Worm (Caenorhabditis elegans): ENCODE data around the gene sdz-9.

sdz-9 gene

ce11 chrII:2766331-2766730 lies 7.1 kb downstream of the sdz-9 start, which contains the start of gene F08D12.15:
Gene F08D12.15, plus strand, starts transcription at chrII:2766631.
- TF ChIP-seq tbx-7 (tag; optimal IDR thresholded peaks at IDR 0.05) = no peak
- no peak for TF ChIP-seq ttx-3 (tag; optimal IDR thresholded peaks at IDR 0.05)
- TF ChIP-seq C38D4.7 (GFP tag; optimal IDR thresholded peaks at IDR 0.05) = no peak
- no peak for TF ChIP-seq ahr-1 (tag; optimal IDR thresholded peaks at IDR 0.05)

- TF ChIP-seq ceh-48 (tag; optimal IDR thresholded peaks at IDR 0.05) (no peak), dmd-4 (tag; optimal IDR thresholded peaks at IDR 0.05; ENCODE audit: borderline replicate concordance) (no peak), pag-3 (tag; optimal IDR thresholded peaks at IDR 0.05; ENCODE audit: borderline replicate concordance) (no peak), nfya-1 (tag; optimal IDR thresholded peaks at IDR 0.05) (no peak), npax-4 (tag; optimal IDR thresholded peaks at IDR 0.05) (no peak), ceh-6 (GFP tag; optimal IDR thresholded peaks at IDR 0.05) (no peak), ceh-31 (tag; optimal IDR thresholded peaks at IDR 0.05) (no peak), elt-2 (tag; optimal IDR thresholded peaks at IDR 0.05) (no peak)
Measured at ce11 chrII:2764664-2765063, 8.8 kb downstream of the sdz-9 start, which contains the start of gene fbxb-108. Gene fbxb-108, plus strand, starts transcription at chrII:2764964.

- TF ChIP-seq elt-4 (tag; optimal IDR thresholded peaks at IDR 0.05) (no peak), sox-2 (GFP tag; IDR thresholded peaks at IDR 0.05) (no peak), ceh-18 (tag; optimal IDR thresholded peaks at IDR 0.05) (no peak), dmd-4 (tag; optimal IDR thresholded peaks at IDR 0.05; ENCODE audit: borderline replicate concordance) (no peak), sox-4 (tag; optimal IDR thresholded peaks at IDR 0.05) (no peak), ztf-16 (tag; optimal IDR thresholded peaks at IDR 0.05) (no peak), pqm-1 (tag; optimal IDR thresholded peaks at IDR 0.05) (no peak), ceh-45 (GFP tag; IDR thresholded peaks at IDR 0.05) (no peak), ets-4 (tag; optimal IDR thresholded peaks at IDR 0.05) (no peak), ceh-2 (tag; optimal IDR thresholded peaks at IDR 0.05) (no peak), ceh-6 (GFP tag; optimal IDR thresholded peaks at IDR 0.05) (no peak), ceh-48 (tag; optimal IDR thresholded peaks at IDR 0.05) (no peak), hlh-15 (tag; optimal IDR thresholded peaks at IDR 0.05) (no peak), npax-4 (tag; optimal IDR thresholded peaks at IDR 0.05) (no peak), unc-42 (tag; optimal IDR thresholded peaks at IDR 0.05) (no peak)
Measured at ce11 chrII:2762108-2762507, 11.3 kb downstream of the sdz-9 start, which contains the start of gene fbxb-106. Gene fbxb-106, plus strand, starts transcription at chrII:2762408.

- TF ChIP-seq hlh-30 (tag; optimal IDR thresholded peaks at IDR 0.05; ENCODE audit: insufficient read depth) = peak; percentile 72
- TF ChIP-seq lim-6 (tag; optimal IDR thresholded peaks at IDR 0.05) = no peak
- peak; percentile 54 for TF ChIP-seq ceh-48 (tag; optimal IDR thresholded peaks at IDR 0.05)
Measured at ce11 chrII:2758476-2758875, 15.0 kb downstream of the sdz-9 start, which contains the start of gene fbxb-107. Gene fbxb-107, plus strand, starts transcription at chrII:2758772.

DNA sequence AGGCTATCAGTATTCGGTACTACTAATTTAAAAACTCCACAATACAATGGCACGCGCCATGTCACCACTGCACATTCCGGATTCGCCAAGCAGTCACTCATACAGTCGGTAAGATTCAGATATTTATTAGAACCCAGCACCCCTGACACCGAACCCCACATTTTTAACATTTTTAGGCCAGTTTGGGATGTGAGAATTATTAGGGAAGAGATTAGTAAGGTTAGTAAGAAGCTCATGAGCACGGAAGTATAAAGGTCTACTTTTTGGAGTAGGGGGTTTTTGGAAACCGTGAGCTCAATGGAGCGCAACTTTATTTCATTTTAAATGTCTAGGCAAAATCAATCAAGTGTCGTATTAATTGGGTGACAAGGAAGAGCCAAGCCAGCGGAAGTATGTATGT lies 15.5 kb downstream of the sdz-9 start, which contains the start of gene F29A7.8:
Gene F29A7.8, minus strand, starts transcription at position 101 of the 400 bp plus-strand sequence.
- no peak for TF ChIP-seq eyg-1 (tag; optimal IDR thresholded peaks at IDR 0.05)

ce11 chrII:2756351-2756750 lies 17.1 kb downstream of the sdz-9 start:
- TF ChIP-seq che-1 (tag; optimal IDR thresholded peaks at IDR 0.05) (no peak), hlh-6 (tag; optimal IDR thresholded peaks at IDR 0.05) (no peak), hlh-30 (tag; optimal IDR thresholded peaks at IDR 0.05; ENCODE audit: insufficient read depth) (no peak), ceh-45 (GFP tag; IDR thresholded peaks at IDR 0.05) (no peak), hlh-15 (tag; optimal IDR thresholded peaks at IDR 0.05) (no peak), fkh-10 (GFP tag; optimal IDR thresholded peaks at IDR 0.05) (no peak), ttx-3 (tag; optimal IDR thresholded peaks at IDR 0.05) (no peak), ahr-1 (tag; optimal IDR thresholded peaks at IDR 0.05) (no peak), nhr-232 (tag; optimal IDR thresholded peaks at IDR 0.05) (no peak), mec-3 (tag; optimal IDR thresholded peaks at IDR 0.05; ENCODE audit: borderline replicate concordance) (no peak), fkh-6 (tag; optimal IDR thresholded peaks at IDR 0.05) (no peak), pag-3 (tag; optimal IDR thresholded peaks at IDR 0.05; ENCODE audit: borderline replicate concordance) (no peak), syd-9 (tag; optimal IDR thresholded peaks at IDR 0.05) (no peak), pros-1 (tag; optimal IDR thresholded peaks at IDR 0.05) (no peak), odd-2 (tag; optimal IDR thresholded peaks at IDR 0.05) (no peak), unc-86 (tag; optimal IDR thresholded peaks at IDR 0.05) (no peak), K09A11.1 (tag; optimal IDR thresholded peaks at IDR 0.05; ENCODE audit: insufficient read depth) (no peak)
